Worm (Caenorhabditis elegans) whole organism, early embryonic: ENCODE results near the gene gcp-2.2.

Experiments
- B0310.2 ChIP-seq: sonication (generic microtip); optimal IDR thresholded peaks from 2 replicates; lab custom pipeline; 2016; ENCODE audit warnings: mild to moderate bottlenecking, missing genetic modification characterization, missing compliant biosample characterization
- F13C5.2 ChIP-seq: sonication (generic microtip); optimal IDR thresholded peaks from 2 replicates; lab custom pipeline; 2017; ENCODE audit warnings: mild to moderate bottlenecking, missing genetic modification characterization, inconsistent platforms, missing compliant biosample characterization
- aly-1 ChIP-seq: sonication (generic microtip); optimal IDR thresholded peaks from 2 replicates; lab custom pipeline; 2016; ENCODE audit warnings: missing genetic modification characterization, missing compliant biosample characterization
- ama-1 ChIP-seq: fragments of 150-350 bp; optimal IDR thresholded peaks from 2 replicates; lab custom pipeline; 2014
- ceh-13 ChIP-seq: fragments of 200-800 bp; sonication (Bioruptor generic); optimal IDR thresholded peaks from 2 replicates; lab custom pipeline; 2018; ENCODE audit warnings: mild to moderate bottlenecking, missing genetic modification characterization, missing compliant biosample characterization
- ceh-36 ChIP-seq: sonication (generic microtip); optimal IDR thresholded peaks from 2 replicates; lab custom pipeline; 2016; ENCODE audit warnings: missing genetic modification characterization, inconsistent platforms, missing compliant biosample characterization
- ets-7 ChIP-seq: sonication (generic microtip); optimal IDR thresholded peaks from 2 replicates; lab custom pipeline; 2016; ENCODE audit warnings: missing genotype, missing genetic modification characterization, missing compliant biosample characterization
- flt-1 ChIP-seq: fragments of 200-800 bp; sonication (Bioruptor generic); IDR thresholded peaks from 2 replicates; pipeline ENCODE4 v1.3.6; 2022; ENCODE audit warnings: missing genetic modification characterization, missing compliant biosample characterization
- hmbx-1 ChIP-seq: sonication (generic microtip); optimal IDR thresholded peaks from 2 replicates; lab custom pipeline; 2016; ENCODE audit warnings: mild to moderate bottlenecking, missing genetic modification characterization, missing compliant biosample characterization
- hmg-4 ChIP-seq: fragments of 200-800 bp; sonication (Bioruptor generic); optimal IDR thresholded peaks from 2 replicates; lab custom pipeline; 2018; ENCODE audit warnings: mild to moderate bottlenecking, missing genetic modification characterization, missing compliant biosample characterization
- pes-1 ChIP-seq: fragments of 200-800 bp; sonication (Bioruptor generic); IDR thresholded peaks from 2 replicates; pipeline ENCODE4 v1.3.6; 2022; ENCODE audit warnings: missing genetic modification reagents, missing genetic modification characterization, missing compliant biosample characterization
- scrt-1 ChIP-seq: fragments of 200-800 bp; sonication (Bioruptor generic); IDR thresholded peaks from 2 replicates; pipeline ENCODE4 v1.3.6; 2022; ENCODE audit warnings: missing genetic modification characterization, missing compliant biosample characterization
- sea-1 ChIP-seq: fragments of 200-800 bp; sonication (Bioruptor generic); conservative IDR thresholded peaks from 2 replicates; pipeline ENCODE4 v1.3.6; 2022; ENCODE audit warnings: missing genetic modification characterization, missing compliant biosample characterization
- tra-4 ChIP-seq: sonication (generic microtip); optimal IDR thresholded peaks from 2 replicates; lab custom pipeline; 2017; ENCODE audit warnings: missing genetic modification characterization, missing compliant biosample characterization

DNA sequence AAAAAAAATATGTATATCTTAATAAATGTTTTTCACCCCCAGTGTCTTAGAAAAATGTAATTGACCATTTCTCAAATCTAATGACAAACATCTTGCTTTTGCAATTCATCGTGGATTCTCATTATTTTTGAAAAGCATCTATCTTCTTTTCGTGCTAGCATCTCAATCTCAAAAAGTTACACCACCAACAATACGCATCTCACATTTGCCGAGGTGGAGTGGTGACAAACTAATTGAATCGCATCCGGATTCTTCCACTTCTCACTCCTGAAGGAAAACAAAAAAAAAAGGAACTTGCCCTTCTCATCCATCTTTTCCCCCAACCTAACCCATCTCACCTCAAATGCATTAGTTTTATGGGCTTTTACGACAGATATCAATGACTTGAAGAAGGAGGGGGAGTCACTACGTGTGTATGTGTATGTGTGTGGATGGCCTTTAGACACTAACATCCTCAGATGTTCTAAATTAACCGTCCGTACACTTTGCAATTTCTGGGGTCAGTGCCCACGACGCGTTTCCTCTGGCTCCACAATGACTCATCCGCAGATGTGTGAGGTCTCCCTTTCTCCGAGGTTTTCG is 10.0 kb downstream of the gcp-2.2 start:
- no peak for TF ChIP-seq tra-4 (tag; lab: Kevin White, UChicago)
- no peak for TF ChIP-seq F13C5.2
- TF ChIP-seq ama-1 (lab: Kevin White, UChicago) = no peak
- TF ChIP-seq hmbx-1 (tag; lab: Kevin White, UChicago) = no peak
- TF ChIP-seq pes-1 (GFP tag; lab: Robert Waterston, UW) = no peak
- no peak for TF ChIP-seq aly-1
- no peak for TF ChIP-seq sea-1
- TF ChIP-seq hmg-4 (GFP tag; lab: Kevin White, UChicago) = no peak
- TF ChIP-seq ets-7 (tag; lab: Kevin White, UChicago) = no peak
- no peak for TF ChIP-seq flt-1 (GFP tag; lab: Robert Waterston, UW)
- no peak for TF ChIP-seq scrt-1 (GFP tag; lab: Robert Waterston, UW)
- no peak for TF ChIP-seq B0310.2 (tag; lab: Kevin White, UChicago)
- TF ChIP-seq ceh-13 = no peak
- TF ChIP-seq ceh-36 = no peak
